Worm (Caenorhabditis elegans): ENCODE results near the gene abu-12.

The abu-12 gene

ce11 chrX:421407-421784 is 36.0 kb downstream of the abu-12 start, which contains the start of gene col-19:
col-19 (plus strand) TSS chrX:421707.
- TF ChIP-seq K02D7.2 (tag; optimal IDR thresholded peaks at IDR 0.05) (no peak), unc-42 (tag; optimal IDR thresholded peaks at IDR 0.05) (no peak), unc-55 (GFP tag; optimal IDR thresholded peaks at IDR 0.05) (no peak), fkh-10 (GFP tag; optimal IDR thresholded peaks at IDR 0.05) (no peak), gmeb-2 (tag; optimal IDR thresholded peaks at IDR 0.05) (no peak), mec-3 (tag; optimal IDR thresholded peaks at IDR 0.05; ENCODE audit: borderline replicate concordance) (no peak), tbx-7 (tag; optimal IDR thresholded peaks at IDR 0.05) (no peak), ceh-14 (tag; optimal IDR thresholded peaks at IDR 0.05) (no peak), hlh-13 (GFP tag; optimal IDR thresholded peaks at IDR 0.05) (no peak), ahr-1 (tag; optimal IDR thresholded peaks at IDR 0.05) (no peak), lim-6 (tag; optimal IDR thresholded peaks at IDR 0.05) (no peak), lin-11 (tag; optimal IDR thresholded peaks at IDR 0.05) (no peak), eyg-1 (tag; optimal IDR thresholded peaks at IDR 0.05) (no peak), ets-4 (tag; optimal IDR thresholded peaks at IDR 0.05) (no peak), odd-2 (tag; optimal IDR thresholded peaks at IDR 0.05) (no peak), madf-2 (tag; optimal IDR thresholded peaks at IDR 0.05) (no peak), ama-1 (optimal IDR thresholded peaks at IDR 0.05) (no peak), zip-5 (tag; optimal IDR thresholded peaks at IDR 0.05) (no peak), che-1 (tag; optimal IDR thresholded peaks at IDR 0.05) (no peak)

- TF ChIP-seq ceh-18 (tag; optimal IDR thresholded peaks at IDR 0.05) = peak; percentile 96
- peak; percentile 57 for TF ChIP-seq ets-4 (tag; optimal IDR thresholded peaks at IDR 0.05)
- peak; percentile 76 for TF ChIP-seq unc-42 (tag; optimal IDR thresholded peaks at IDR 0.05)
- peak; percentile 79 for TF ChIP-seq hlh-8 (tag; optimal IDR thresholded peaks at IDR 0.05)
- no peak for TF ChIP-seq ama-1 (optimal IDR thresholded peaks at IDR 0.05)
- TF ChIP-seq ceh-14 (tag; optimal IDR thresholded peaks at IDR 0.05) = peak; percentile 85
- TF ChIP-seq C08G9.2 (tag; optimal IDR thresholded peaks at IDR 0.05) = peak; percentile 85
- TF ChIP-seq fkh-6 (tag; optimal IDR thresholded peaks at IDR 0.05) = peak; percentile 88
- TF ChIP-seq dmd-4 (tag; optimal IDR thresholded peaks at IDR 0.05; ENCODE audit: borderline replicate concordance) = peak; percentile 87
- TF ChIP-seq K09A11.1 (tag; optimal IDR thresholded peaks at IDR 0.05; ENCODE audit: insufficient read depth) = peak; percentile 81
- TF ChIP-seq gmeb-2 (tag; optimal IDR thresholded peaks at IDR 0.05) = peak; percentile 87
- peak; percentile 79 for TF ChIP-seq ceh-9 (tag; optimal IDR thresholded peaks at IDR 0.05)
- TF ChIP-seq hlh-15 (tag; optimal IDR thresholded peaks at IDR 0.05) = peak; percentile 60
- peak; percentile 56; the same call in 1 of the 2 replicates for TF ChIP-seq sox-2 (GFP tag; IDR thresholded peaks at IDR 0.05)
- peak; percentile 84 for TF ChIP-seq lin-11 (tag; optimal IDR thresholded peaks at IDR 0.05)
- TF ChIP-seq ceh-34 (tag; optimal IDR thresholded peaks at IDR 0.05) = peak; percentile 95
- TF ChIP-seq ceh-24 (tag; optimal IDR thresholded peaks at IDR 0.05) = peak; percentile 74
- peak; percentile 96 for TF ChIP-seq eyg-1 (tag; optimal IDR thresholded peaks at IDR 0.05)
- peak; percentile 67 for TF ChIP-seq ahr-1 (tag; optimal IDR thresholded peaks at IDR 0.05)
- peak; percentile 73 for TF ChIP-seq dve-1 (tag; optimal IDR thresholded peaks at IDR 0.05)
- TF ChIP-seq hlh-6 (tag; optimal IDR thresholded peaks at IDR 0.05) = peak; percentile 92
- peak; percentile 72 for TF ChIP-seq npax-4 (tag; optimal IDR thresholded peaks at IDR 0.05)
- peak; percentile 67 for TF ChIP-seq F13H6.1 (tag; optimal IDR thresholded peaks at IDR 0.05)
- TF ChIP-seq hlh-30 (tag; optimal IDR thresholded peaks at IDR 0.05; ENCODE audit: insufficient read depth) = peak; percentile 39
- peak; percentile 85 for TF ChIP-seq ref-2 (tag; optimal IDR thresholded peaks at IDR 0.05)
- TF ChIP-seq sox-4 (tag; optimal IDR thresholded peaks at IDR 0.05) = peak; percentile 86
- TF ChIP-seq nhr-11 (tag; optimal IDR thresholded peaks at IDR 0.05) = no peak
- peak; percentile 87 for TF ChIP-seq unc-86 (tag; optimal IDR thresholded peaks at IDR 0.05)
- peak; percentile 79 for TF ChIP-seq ttx-3 (tag; optimal IDR thresholded peaks at IDR 0.05)
- TF ChIP-seq fkh-10 (GFP tag; optimal IDR thresholded peaks at IDR 0.05) = peak; percentile 65
- peak; percentile 84 for TF ChIP-seq C38D4.7 (GFP tag; optimal IDR thresholded peaks at IDR 0.05)
- peak; percentile 83 for TF ChIP-seq che-1 (tag; optimal IDR thresholded peaks at IDR 0.05)
- peak; percentile 35 for TF ChIP-seq pqm-1 (tag; optimal IDR thresholded peaks at IDR 0.05)
- TF ChIP-seq T23F11.4 (GFP tag; optimal IDR thresholded peaks at IDR 0.05) = peak; percentile 77
- TF ChIP-seq ceh-2 (tag; optimal IDR thresholded peaks at IDR 0.05) = peak; percentile 83
- peak; percentile 72 for TF ChIP-seq pag-3 (tag; optimal IDR thresholded peaks at IDR 0.05; ENCODE audit: borderline replicate concordance)
- TF ChIP-seq tbx-2 (tag; optimal IDR thresholded peaks at IDR 0.05) = peak; percentile 86
- peak; percentile 43 for TF ChIP-seq tbx-7 (tag; optimal IDR thresholded peaks at IDR 0.05)
- TF ChIP-seq nhr-232 (tag; optimal IDR thresholded peaks at IDR 0.05) = peak; percentile 83
- TF ChIP-seq ceh-30 (tag; optimal IDR thresholded peaks at IDR 0.05) = peak; percentile 44
- TF ChIP-seq pat-9 (tag; optimal IDR thresholded peaks at IDR 0.05) = peak; percentile 87
Measured at ce11 chrX:410073-410572, 47.3 kb downstream of the abu-12 start.

Measured in whole organism, late embryonic.